Fruit fly (Drosophila melanogaster) S2 (cell line): ENCODE data around the gene sim.

Experiments
- CG8478 ChIP-seq: fragments of >200 bp; optimal IDR thresholded peaks from 2 replicates; lab custom pipeline; 2018
- CTCF ChIP-seq, 2 experiments: fragments of >200 bp; optimal IDR thresholded peaks; 2 replicates each; lab custom pipeline; 2018

Gene sim

dm6 chr3R:13051942-13052693 is 5.4 kb upstream of the sim start, which contains the start of gene pic:
TSS of gene pic (plus strand) at chr3R:13052245.
- TF ChIP-seq CTCF (optimal IDR thresholded peaks at IDR 0.05; lab: Kevin White, UChicago) (no peak), CG8478 (no peak)

- TF ChIP-seq CG8478 (no peak), CTCF (optimal IDR thresholded peaks at IDR 0.05; lab: Kevin White, UChicago) (no peak)
Measured at dm6 chr3R:13056553-13056952, 1.0 kb upstream of the sim start.

dm6 chr3R:13063746-13064592 is 6.4 kb downstream of the sim start:
- TF ChIP-seq CG8478 (peak; percentile 60), CTCF (optimal IDR thresholded peaks at IDR 0.05; lab: Kevin White, UChicago) (peak in 1 of 2 experiments; percentile 9)

- no peak for TF ChIP-seq CG8478
Measured at dm6 chr3R:13065180-13065757, 7.7 kb downstream of the sim start.

dm6 chr3R:13068022-13068421 is 10.5 kb downstream of the sim start:
- TF ChIP-seq CG8478 (no peak), CTCF (optimal IDR thresholded peaks at IDR 0.05; lab: Kevin White, UChicago) (no peak)

- TF ChIP-seq CG8478 (no peak), CTCF (optimal IDR thresholded peaks at IDR 0.05; lab: Kevin White, UChicago) (no peak)
Measured at dm6 chr3R:13070011-13070619, 12.6 kb downstream of the sim start.

- TF ChIP-seq CTCF (optimal IDR thresholded peaks at IDR 0.05; lab: Kevin White, UChicago) (no peak), CG8478 (no peak)
Measured at dm6 chr3R:13072052-13072451, 14.5 kb downstream of the sim start.

- TF ChIP-seq CG8478, result no peak
- TF ChIP-seq CTCF (optimal IDR thresholded peaks at IDR 0.05; lab: Kevin White, UChicago), result no peak
Measured at dm6 chr3R:13073174-13073573, 15.6 kb downstream of the sim start.

dm6 chr3R:13074588-13074987 is 17.0 kb downstream of the sim start:
- peak in 1 of 2 experiments; percentile 33 for TF ChIP-seq CTCF (optimal IDR thresholded peaks at IDR 0.05; lab: Kevin White, UChicago)
- no peak for TF ChIP-seq CG8478

dm6 chr3R:13075728-13076127 is 18.2 kb downstream of the sim start:
- TF ChIP-seq CTCF (optimal IDR thresholded peaks at IDR 0.05; lab: Kevin White, UChicago) (no peak), CG8478 (no peak)

dm6 chr3R:13077262-13077661 is 19.7 kb downstream of the sim start:
- TF ChIP-seq CTCF (optimal IDR thresholded peaks at IDR 0.05; lab: Kevin White, UChicago) (peak; percentile 84 to 94), CG8478 (no peak)

dm6 chr3R:13078263-13078662 is 20.7 kb downstream of the sim start:
- TF ChIP-seq CG8478 (no peak), CTCF (optimal IDR thresholded peaks at IDR 0.05; lab: Kevin White, UChicago) (peak; percentile 95 to 97)

dm6 chr3R:13082382-13082781 is 24.8 kb downstream of the sim start:
- no peak for TF ChIP-seq CG8478

dm6 chr3R:13085924-13086323 is 28.4 kb downstream of the sim start, which contains the start of gene CG43063:
TSS of gene CG43063 (plus strand) at chr3R:13086224.
- TF ChIP-seq CG8478 (no peak), CTCF (optimal IDR thresholded peaks at IDR 0.05; lab: Kevin White, UChicago) (no peak)

- TF ChIP-seq CG8478, result no peak
- peak in 1 of 2 experiments; percentile 55 for TF ChIP-seq CTCF (optimal IDR thresholded peaks at IDR 0.05; lab: Kevin White, UChicago)
Measured at dm6 chr3R:13088395-13088794, 30.8 kb downstream of the sim start, which contains the start of gene timeout. TSS of gene timeout (plus strand) at chr3R:13088651.
